Worm (Caenorhabditis elegans) whole organism, young adult: ENCODE data around the gene exp-1.
A peak's percentile ranks its signal among the peaks of the same experiment; 100 is the strongest.

Experiments
- B0019.2 ChIP-seq: fragments of 200-800 bp; sonication (Bioruptor generic); conservative IDR thresholded peaks from 2 replicates; pipeline ENCODE4 v1.3.6; 2022; ENCODE audit warnings: missing genetic modification reagents, missing genetic modification characterization, missing compliant biosample characterization
- F49E8.2 ChIP-seq: sonication (generic microtip); optimal IDR thresholded peaks from 3 replicates; lab custom pipeline; 2017; ENCODE audit warnings: missing genetic modification characterization, mild to moderate bottlenecking, missing compliant biosample characterization, antibody characterized with exemption, moderate library complexity; ENCODE audit not compliant: insufficient read depth
- F52B5.7 ChIP-seq: sonication (generic microtip); optimal IDR thresholded peaks from 2 replicates; lab custom pipeline; 2016; ENCODE audit warnings: mild to moderate bottlenecking, missing genetic modification characterization, missing compliant biosample characterization
- F57A8.1 ChIP-seq: fragments of 200-800 bp; sonication (Bioruptor generic); optimal IDR thresholded peaks from 2 replicates; lab custom pipeline; 2018; ENCODE audit warnings: mild to moderate bottlenecking, missing genetic modification characterization, moderate library complexity, missing compliant biosample characterization
- F57C9.4 ChIP-seq: sonication (generic microtip); optimal IDR thresholded peaks from 2 replicates; lab custom pipeline; 2017; ENCODE audit warnings: mild to moderate bottlenecking, missing genetic modification characterization, missing compliant biosample characterization
- K11D2.4 ChIP-seq: fragments of 200-800 bp; sonication (Bioruptor generic); IDR thresholded peaks from 2 replicates; pipeline ENCODE4 v1.3.6; 2022; ENCODE audit warnings: missing genetic modification reagents, missing genetic modification characterization, missing compliant biosample characterization
- Y53F4B.3 ChIP-seq: fragments of 200-800 bp; sonication (Bioruptor generic); IDR thresholded peaks from 2 replicates; pipeline ENCODE4 v1.3.6; 2022; ENCODE audit warnings: missing genetic modification reagents, missing genetic modification characterization, missing compliant biosample characterization
- Y56A3A.18 ChIP-seq: fragments of 200-800 bp; sonication (Bioruptor generic); IDR thresholded peaks from 2 replicates; pipeline ENCODE4 v1.3.6; 2022; ENCODE audit warnings: missing genetic modification reagents, missing genetic modification characterization, missing compliant biosample characterization
- akir-1 ChIP-seq: fragments of 200-800 bp; sonication (Bioruptor generic); optimal IDR thresholded peaks from 2 replicates; lab custom pipeline; 2018; ENCODE audit warnings: mild to moderate bottlenecking, missing genetic modification characterization, moderate library complexity, missing compliant biosample characterization
- aptf-2 ChIP-seq: fragments of 200-800 bp; sonication (Bioruptor generic); conservative IDR thresholded peaks from 2 replicates; pipeline ENCODE4 v1.3.6; 2022; ENCODE audit warnings: missing genetic modification reagents, missing genetic modification characterization, missing compliant biosample characterization
- atf-7 ChIP-seq: sonication (generic microtip); optimal IDR thresholded peaks from 2 replicates; lab custom pipeline; 2017; ENCODE audit warnings: mild to moderate bottlenecking, missing genetic modification characterization, missing compliant biosample characterization
- bed-1 ChIP-seq: fragments of 200-800 bp; sonication (Bioruptor generic); IDR thresholded peaks from 2 replicates; pipeline ENCODE4 v1.3.6; 2022; ENCODE audit warnings: missing genetic modification reagents, missing genetic modification characterization, missing compliant biosample characterization
- bed-2 ChIP-seq: fragments of 200-800 bp; sonication (Bioruptor generic); IDR thresholded peaks from 2 replicates; pipeline ENCODE4 v1.3.6; 2022; ENCODE audit warnings: missing genetic modification reagents, missing genetic modification characterization, missing compliant biosample characterization
- ceh-91 ChIP-seq: fragments of 200-800 bp; sonication (Bioruptor generic); IDR thresholded peaks from 2 replicates; pipeline ENCODE4 v1.3.6; 2022; ENCODE audit warnings: missing genetic modification reagents, missing genetic modification characterization, missing compliant biosample characterization
- die-1 ChIP-seq: sonication (generic microtip); optimal IDR thresholded peaks from 2 replicates; lab custom pipeline; 2016; ENCODE audit warnings: missing genotype, mild to moderate bottlenecking, missing genetic modification characterization, missing compliant biosample characterization
- egl-18 ChIP-seq: fragments of 200-800 bp; sonication (Bioruptor generic); IDR thresholded peaks from 2 replicates; pipeline ENCODE4 v1.3.6; 2022; ENCODE audit warnings: missing genetic modification reagents, missing genetic modification characterization, missing compliant biosample characterization
- egl-44 ChIP-seq: fragments of 200-800 bp; sonication (Bioruptor generic); IDR thresholded peaks from 2 replicates; pipeline ENCODE4 v1.3.6; 2022; ENCODE audit warnings: missing genetic modification reagents, missing genetic modification characterization, missing compliant biosample characterization
- egrh-3 ChIP-seq: fragments of 200-800 bp; sonication (Bioruptor generic); IDR thresholded peaks from 2 replicates; pipeline ENCODE4 v1.3.6; 2022; ENCODE audit warnings: missing genetic modification reagents, missing genetic modification characterization, missing compliant biosample characterization
- ets-4 ChIP-seq: fragments of 200-800 bp; sonication (Bioruptor generic); optimal IDR thresholded peaks from 2 replicates; lab custom pipeline; 2018; ENCODE audit warnings: mild to moderate bottlenecking, missing genetic modification characterization, missing compliant biosample characterization
- gei-17 ChIP-seq: fragments of 200-800 bp; sonication (Bioruptor generic); optimal IDR thresholded peaks from 2 replicates; lab custom pipeline; 2018; ENCODE audit warnings: mild to moderate bottlenecking, missing genetic modification characterization, missing compliant biosample characterization
- hmg-1.2 ChIP-seq: fragments of 200-800 bp; sonication (Bioruptor generic); IDR thresholded peaks from 2 replicates; pipeline ENCODE4 v1.3.6; 2022; ENCODE audit warnings: missing genetic modification reagents, missing genetic modification characterization, missing compliant biosample characterization
- hmg-20 ChIP-seq: fragments of 200-800 bp; sonication (Bioruptor generic); IDR thresholded peaks from 2 replicates; pipeline ENCODE4 v1.3.6; 2022; ENCODE audit warnings: missing genetic modification reagents, missing genetic modification characterization, missing compliant biosample characterization
- lag-1 ChIP-seq: fragments of 200-800 bp; sonication (Bioruptor generic); IDR thresholded peaks from 2 replicates; pipeline ENCODE4 v1.3.6; 2022; ENCODE audit warnings: missing genetic modification reagents, missing genetic modification characterization, missing compliant biosample characterization
- let-526 ChIP-seq: fragments of 200-800 bp; sonication (Bioruptor generic); IDR thresholded peaks from 2 replicates; pipeline ENCODE4 v1.3.6; 2022; ENCODE audit warnings: missing genetic modification reagents, missing genetic modification characterization, missing compliant biosample characterization
- lin-35 ChIP-seq, 3 experiments: fragments of 150-350 bp in 2 of 3; sonication (generic microtip) in 1 of 3; optimal IDR thresholded peaks; 2 replicates each; lab custom pipeline; 2014 to 2018; ENCODE audit warnings: missing biosample characterization in 3 of 3, missing genetic modification characterization in 3 of 3, missing genetic modification reagents in 3 of 3
- lin-40 ChIP-seq: sonication (generic microtip); optimal IDR thresholded peaks from 2 replicates; lab custom pipeline; 2016; ENCODE audit warnings: missing genetic modification characterization, mild to moderate bottlenecking, missing compliant biosample characterization, missing genotype, missing genetic modification reagents
- lir-1 ChIP-seq: fragments of 200-800 bp; sonication (Bioruptor generic); conservative IDR thresholded peaks from 2 replicates; pipeline ENCODE4 v1.3.6; 2022; ENCODE audit warnings: missing genetic modification reagents, missing genetic modification characterization, missing compliant biosample characterization
- madf-8 ChIP-seq: fragments of 200-800 bp; sonication (Bioruptor generic); conservative IDR thresholded peaks from 2 replicates; pipeline ENCODE4 v1.3.6; 2022; ENCODE audit warnings: missing genetic modification reagents, missing genetic modification characterization, missing compliant biosample characterization
- mes-4 ChIP-seq: sonication (generic microtip); optimal IDR thresholded peaks from 2 replicates; lab custom pipeline; 2016; ENCODE audit warnings: missing genotype, missing genetic modification characterization, missing compliant biosample characterization
- nfyb-1 ChIP-seq: fragments of 200-800 bp; sonication (Bioruptor generic); IDR thresholded peaks from 2 replicates; pipeline ENCODE4 v1.3.6; 2022; ENCODE audit warnings: missing genetic modification reagents, missing genetic modification characterization, missing compliant biosample characterization
- nhr-27 ChIP-seq: fragments of 200-800 bp; sonication (Bioruptor generic); optimal IDR thresholded peaks from 2 replicates; lab custom pipeline; 2018; ENCODE audit warnings: mild to moderate bottlenecking, missing genetic modification characterization, moderate library complexity, missing compliant biosample characterization
- pbrm-1 ChIP-seq: fragments of 200-800 bp; sonication (Bioruptor generic); IDR thresholded peaks from 2 replicates; pipeline ENCODE4 v1.3.6; 2022; ENCODE audit warnings: missing genetic modification reagents, missing genetic modification characterization, missing compliant biosample characterization
- rpc-1 ChIP-seq, 2 experiments: fragments of 150-350 bp in 1 of 2; sonication (generic microtip) in 1 of 2; optimal IDR thresholded peaks; 2 replicates each; lab custom pipeline; 2014 to 2018; ENCODE audit warnings: missing biosample characterization in 1 of 2, missing genetic modification characterization in 1 of 2, missing genetic modification reagents in 1 of 2, missing genotype in 1 of 2
- sdz-38 ChIP-seq: sonication (generic microtip); optimal IDR thresholded peaks from 2 replicates; lab custom pipeline; 2016; ENCODE audit warnings: missing genotype, missing genetic modification characterization, missing compliant biosample characterization
- tbx-9 ChIP-seq: sonication (generic microtip); optimal IDR thresholded peaks from 2 replicates; lab custom pipeline; 2016; ENCODE audit warnings: borderline replicate concordance, missing genetic modification characterization, inconsistent platforms, missing compliant biosample characterization
- tlf-1 ChIP-seq: fragments of 200-800 bp; sonication (Bioruptor generic); optimal IDR thresholded peaks from 2 replicates; lab custom pipeline; 2018; ENCODE audit warnings: mild to moderate bottlenecking, missing genetic modification characterization, missing compliant biosample characterization
- unc-130 ChIP-seq: sonication (generic microtip); optimal IDR thresholded peaks from 2 replicates; lab custom pipeline; 2016; ENCODE audit warnings: missing genetic modification reagents, missing genetic modification characterization, missing compliant biosample characterization
- zfh-2 ChIP-seq: fragments of 200-800 bp; sonication (Bioruptor generic); conservative IDR thresholded peaks from 2 replicates; pipeline ENCODE4 v1.3.6; 2022; ENCODE audit warnings: missing genetic modification reagents, missing genetic modification characterization, missing compliant biosample characterization
- ztf-26 ChIP-seq: sonication (generic microtip); optimal IDR thresholded peaks from 2 replicates; lab custom pipeline; 2017; ENCODE audit warnings: missing genetic modification characterization, missing compliant biosample characterization
- ztf-6 ChIP-seq: fragments of 200-800 bp; sonication (Bioruptor generic); IDR thresholded peaks from 2 replicates; pipeline ENCODE4 v1.3.6; 2022; ENCODE audit warnings: missing genetic modification reagents, missing genetic modification characterization, missing compliant biosample characterization

The exp-1 gene

ce11 chrII:6158111-6158510, 2.8 kb downstream of the exp-1 start:
- TF ChIP-seq bed-2 (GFP tag; lab: Robert Waterston, UW) (no peak), B0019.2 (GFP tag; lab: Robert Waterston, UW) (no peak), pbrm-1 (GFP tag; lab: Robert Waterston, UW) (no peak), rpc-1 (optimal IDR thresholded peaks at IDR 0.05; lab: Kevin White, UChicago) (no peak), rpc-1 (tag; optimal IDR thresholded peaks at IDR 0.05; lab: Kevin White, UChicago) (no peak), ztf-6 (GFP tag; lab: Robert Waterston, UW) (no peak), lin-35 (GFP tag; optimal IDR thresholded peaks at IDR 0.05; lab: Kevin White, UChicago) (no peak), F57A8.1 (GFP tag; lab: Kevin White, UChicago) (no peak), bed-1 (no peak), nhr-27 (no peak)

- TF ChIP-seq egl-18 (GFP tag; lab: Robert Waterston, UW), result no peak
- TF ChIP-seq egrh-3 (GFP tag; lab: Robert Waterston, UW), result peak; percentile 16; the same call in 1 of the 2 replicates
- no peak for TF ChIP-seq F52B5.7
- peak; percentile 71 for TF ChIP-seq zfh-2 (GFP tag; lab: Robert Waterston, UW)
These were observed 11.5 kb downstream of the exp-1 start for ce11 chrII:6149434-6149833.

- TF ChIP-seq egl-18 (GFP tag; lab: Robert Waterston, UW) (no peak), ceh-91 (GFP tag; lab: Robert Waterston, UW) (no peak), hmg-20 (GFP tag; lab: Robert Waterston, UW) (no peak), lag-1 (no peak), lir-1 (GFP tag; lab: Robert Waterston, UW) (no peak), Y56A3A.18 (no peak), atf-7 (tag; lab: Kevin White, UChicago) (no peak), B0019.2 (GFP tag; lab: Robert Waterston, UW) (no peak), aptf-2 (GFP tag; lab: Robert Waterston, UW) (no peak), die-1 (tag; lab: Kevin White, UChicago) (no peak), ets-4 (GFP tag; lab: Kevin White, UChicago) (no peak), mes-4 (tag; lab: Kevin White, UChicago) (no peak), hmg-1.2 (no peak), lin-40 (tag; lab: Kevin White, UChicago) (no peak), akir-1 (GFP tag; lab: Kevin White, UChicago) (no peak), nfyb-1 (no peak), gei-17 (GFP tag; lab: Kevin White, UChicago) (no peak), let-526 (GFP tag; lab: Robert Waterston, UW) (no peak)
These were observed 12.5 kb downstream of the exp-1 start for ce11 chrII:6148369-6148768.

- no peak for TF ChIP-seq ztf-26 (tag; lab: Kevin White, UChicago)
- no peak for TF ChIP-seq die-1 (tag; lab: Kevin White, UChicago)
- TF ChIP-seq tbx-9 (tag; lab: Kevin White, UChicago), result no peak
- TF ChIP-seq sdz-38 (tag; lab: Kevin White, UChicago), result no peak
- no peak for TF ChIP-seq tlf-1 (GFP tag; lab: Kevin White, UChicago)
- no peak for TF ChIP-seq F57C9.4
- no peak for TF ChIP-seq egl-44 (GFP tag; lab: Robert Waterston, UW)
- no peak for TF ChIP-seq Y53F4B.3 (GFP tag; lab: Robert Waterston, UW)
- no peak for TF ChIP-seq unc-130 (GFP tag; lab: Kevin White, UChicago)
- no peak for TF ChIP-seq bed-2 (GFP tag; lab: Robert Waterston, UW)
- TF ChIP-seq atf-7 (tag; lab: Kevin White, UChicago), result no peak
- TF ChIP-seq K11D2.4 (GFP tag; lab: Robert Waterston, UW), result no peak
- TF ChIP-seq F49E8.2 (tag; lab: Kevin White, UChicago), result no peak
- TF ChIP-seq madf-8 (GFP tag; lab: Robert Waterston, UW), result no peak
These were observed 13.8 kb downstream of the exp-1 start for ce11 chrII:6147131-6147530.
